Worm (Caenorhabditis elegans): ENCODE results near the gene F58B4.2.

DNA sequence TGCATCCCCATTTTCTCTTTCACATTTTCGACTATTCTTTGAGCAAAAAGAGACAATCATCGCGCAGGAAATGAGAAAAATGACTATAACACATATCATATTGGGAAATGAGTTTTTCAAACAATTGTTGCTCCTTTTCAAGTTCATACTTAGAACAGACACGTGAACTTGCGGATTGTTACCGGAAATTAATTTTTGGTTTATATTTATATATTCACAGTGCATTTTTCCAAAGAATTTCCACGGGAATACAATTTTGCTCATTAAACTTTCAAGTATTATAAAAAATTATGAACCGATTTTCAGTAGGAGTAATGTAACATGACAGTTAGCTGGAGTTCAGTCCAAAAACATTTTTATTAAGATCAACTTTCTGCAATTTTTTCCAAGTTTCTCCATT, 5.0 kb upstream of the F58B4.2 start, which contains the start of gene F58B4.7:
- TF ChIP-seq dao-5 (tag; optimal IDR thresholded peaks at IDR 0.05) (no peak), W03F9.2 (tag; optimal IDR thresholded peaks at IDR 0.05) (no peak), him-1 (tag; optimal IDR thresholded peaks at IDR 0.05) (no peak)

All from whole organism, L4/young adult.